Fruit fly (Drosophila melanogaster) whole organism, embryonic: Measurements from ENCODE around the gene Atg18b.

ENCODE experiments used
- Blimp-1 ChIP-seq: fragments of 200-800 bp; sonication (Bioruptor generic); optimal IDR thresholded peaks from 3 replicates; lab custom pipeline; 2018; ENCODE audit warnings: missing biosample characterization, missing genetic modification characterization, mild to moderate bottlenecking, moderate library complexity, missing genetic modification reagents
- CG1647 ChIP-seq: fragments of 200-800 bp; sonication (Bioruptor generic); optimal IDR thresholded peaks from 3 replicates; lab custom pipeline; 2016; ENCODE audit warnings: missing biosample characterization, missing genetic modification characterization
- CG17802 ChIP-seq: fragments of 200-800 bp; sonication (Bioruptor generic); optimal IDR thresholded peaks from 2 replicates; lab custom pipeline; 2018; ENCODE audit warnings: missing biosample characterization, mild to moderate bottlenecking, missing genetic modification characterization, moderate library complexity
- CG1792 ChIP-seq: fragments of 200-800 bp; sonication (Bioruptor generic); optimal IDR thresholded peaks from 2 replicates; lab custom pipeline; 2016; ENCODE audit warnings: missing biosample characterization, missing genetic modification characterization
- CG3838 ChIP-seq: fragments of 200-800 bp; sonication (Bioruptor generic); optimal IDR thresholded peaks from 3 replicates; lab custom pipeline; 2016; ENCODE audit warnings: missing biosample characterization, missing genetic modification characterization
- CG42726 ChIP-seq: fragments of 200-800 bp; sonication (Bioruptor generic); IDR thresholded peaks from 2 replicates; pipeline ENCODE4 v1.3.6; 2022; ENCODE audit warnings: missing biosample characterization, missing genetic modification characterization; ENCODE audit not compliant: partially characterized antibody
- CG6683 ChIP-seq: fragments of 200-800 bp; sonication (Bioruptor generic); optimal IDR thresholded peaks from 2 replicates; lab custom pipeline; 2017; ENCODE audit warnings: missing biosample characterization, mild to moderate bottlenecking, missing genetic modification characterization, missing genetic modification reagents
- CG8089 ChIP-seq: fragments of 200-800 bp; sonication (Bioruptor generic); optimal IDR thresholded peaks from 3 replicates; lab custom pipeline; 2016; ENCODE audit warnings: missing biosample characterization, missing genetic modification characterization
- Drgx ChIP-seq: fragments of 200-800 bp; sonication (Bioruptor generic); IDR thresholded peaks from 2 replicates; pipeline ENCODE4 v1.3.6; 2022; ENCODE audit warnings: missing biosample characterization, missing genetic modification characterization
- ci ChIP-seq: fragments of 200-800 bp; sonication (Bioruptor generic); IDR thresholded peaks from 3 replicates; pipeline ENCODE4 v1.3.6; 2022; ENCODE audit warnings: missing biosample characterization, missing genetic modification characterization
- dm ChIP-seq: fragments of 200-800 bp; sonication (Bioruptor generic); optimal IDR thresholded peaks from 3 replicates; lab custom pipeline; 2016; ENCODE audit warnings: missing biosample characterization, missing genetic modification characterization
- esg ChIP-seq: fragments of 200-800 bp; sonication (Bioruptor generic); conservative IDR thresholded peaks from 2 replicates; pipeline ENCODE4 v1.3.6; 2022; ENCODE audit warnings: missing biosample characterization, missing genetic modification characterization
- pita ChIP-seq: fragments of 200-800 bp; sonication (Bioruptor generic); optimal IDR thresholded peaks from 2 replicates; lab custom pipeline; 2017; ENCODE audit warnings: missing biosample characterization, mild to moderate bottlenecking, missing genetic modification characterization
- slbo ChIP-seq: fragments of 200-800 bp; sonication (Bioruptor generic); IDR thresholded peaks from 2 replicates; pipeline ENCODE4 v1.3.6; 2022; ENCODE audit warnings: missing biosample characterization, missing genetic modification characterization

dm6 chr2L:21268140-21268539 is 47.8 kb upstream of the Atg18b start:
- TF ChIP-seq CG6683 (no peak), CG42726 (no peak), CG1647 (GFP tag; lab: Kevin White, UChicago) (no peak), CG1792 (GFP tag; lab: Kevin White, UChicago) (no peak), ci (GFP tag; lab: Robert Waterston, UW) (no peak), Drgx (GFP tag; lab: Robert Waterston, UW) (no peak), esg (GFP tag; lab: Robert Waterston, UW) (no peak), CG3838 (no peak), slbo (no peak), pita (GFP tag; lab: Kevin White, UChicago) (no peak), CG8089 (no peak), Blimp-1 (no peak), dm (GFP tag; lab: Kevin White, UChicago) (no peak), CG17802 (no peak)
